Fruit fly (Drosophila melanogaster) whole organism, prepupa: ENCODE measurements around the gene CG13694.

Experiments used
- CG31627 ChIP-seq: fragments of 200-800 bp; sonication (Bioruptor generic); optimal IDR thresholded peaks from 3 replicates; lab custom pipeline; 2016; ENCODE audit warnings: missing biosample characterization, missing genetic modification characterization
- Hr39 ChIP-seq: fragments of 200-800 bp; sonication (Bioruptor generic); optimal IDR thresholded peaks from 2 replicates; lab custom pipeline; 2016; ENCODE audit warnings: missing biosample characterization, missing genetic modification characterization

DNA sequence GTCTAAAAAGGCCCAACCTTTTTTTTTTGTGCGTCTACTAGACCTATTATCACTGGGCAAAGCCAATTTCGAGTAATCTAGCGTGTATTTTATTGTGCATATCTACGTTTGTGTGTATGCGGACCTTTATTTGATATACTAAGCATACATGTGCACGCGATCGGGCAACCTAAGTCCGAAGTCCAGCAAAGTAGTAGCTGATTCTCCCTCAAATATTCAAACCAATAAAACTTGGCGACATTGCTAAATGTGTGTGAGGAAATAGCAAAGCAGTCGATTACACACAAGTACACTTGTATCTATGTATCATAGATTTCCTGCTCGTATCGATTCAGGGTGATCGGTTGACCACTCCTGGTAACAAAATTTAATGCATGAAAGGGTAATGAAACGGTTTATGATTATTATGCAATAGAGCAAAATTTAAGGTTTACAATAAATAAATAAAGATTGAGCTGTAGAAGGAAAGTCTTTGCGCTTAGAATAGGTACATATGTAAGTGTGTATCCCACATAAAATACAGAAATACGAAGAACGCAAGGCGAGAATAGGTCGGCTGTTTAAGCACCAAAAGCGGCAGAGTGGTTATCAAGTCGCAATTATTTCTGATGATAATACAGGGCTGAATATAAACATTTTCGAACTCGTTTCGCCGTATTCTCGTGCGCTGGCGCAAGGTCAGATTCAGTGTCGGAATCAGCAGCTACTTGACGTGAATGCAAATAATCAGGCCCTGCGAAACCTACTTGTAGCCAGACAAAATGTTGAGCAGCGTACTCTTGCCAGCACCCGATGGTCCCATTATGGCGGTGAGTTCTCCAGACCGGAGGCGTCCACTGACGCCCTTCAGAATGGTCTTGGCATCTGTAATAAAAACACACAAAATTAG lies 9.3 kb upstream of the CG13694 start:
- no peak for TF ChIP-seq Hr39
- no peak for TF ChIP-seq CG31627 (GFP tag; lab: Kevin White, UChicago)
